Worm (Caenorhabditis elegans) whole organism, L1 larva: ENCODE results near the gene lge-1.
A peak's percentile ranks its signal among the peaks of the same experiment; 100 is the strongest.

Source experiments
- C34B4.2 ChIP-seq: sonication (generic microtip); optimal IDR thresholded peaks from 2 replicates; lab custom pipeline; 2017; ENCODE audit warnings: mild to moderate bottlenecking, missing genetic modification characterization, missing compliant biosample characterization
- F16B12.6 ChIP-seq: fragments of 150-350 bp; optimal IDR thresholded peaks from 2 replicates; lab custom pipeline; 2014; ENCODE audit warnings: missing biosample characterization, missing genetic modification characterization
- Y116A8C.19 ChIP-seq: sonication (generic microtip); optimal IDR thresholded peaks from 2 replicates; lab custom pipeline; 2016; ENCODE audit warnings: missing compliant biosample characterization, missing genetic modification characterization, borderline replicate concordance
- aly-2 ChIP-seq: fragments of 150-350 bp; optimal IDR thresholded peaks from 2 replicates; lab custom pipeline; 2014; ENCODE audit warnings: missing biosample characterization, missing genetic modification characterization
- ceh-63 ChIP-seq: fragments of 200-800 bp; sonication (Bioruptor generic); optimal IDR thresholded peaks from 2 replicates; lab custom pipeline; 2018; ENCODE audit warnings: mild to moderate bottlenecking, missing genetic modification characterization, missing compliant biosample characterization
- ceh-8 ChIP-seq: fragments of 200-800 bp; sonication (Bioruptor generic); optimal IDR thresholded peaks from 2 replicates; lab custom pipeline; 2018; ENCODE audit warnings: mild to moderate bottlenecking, missing genetic modification characterization, moderate library complexity, missing compliant biosample characterization
- ceh-82 ChIP-seq, 3 experiments: fragments of 150-350 bp in 1 of 3; sonication (generic microtip) in 2 of 3; optimal IDR thresholded peaks; 2 replicates each; lab custom pipeline; 2014 to 2017; ENCODE audit warnings: missing biosample characterization in 3 of 3, missing genetic modification characterization in 3 of 3
- ces-1 ChIP-seq: fragments of 150-350 bp; optimal IDR thresholded peaks from 2 replicates; lab custom pipeline; 2014; ENCODE audit warnings: missing biosample characterization, missing genetic modification reagents, missing genetic modification characterization
- efl-1 ChIP-seq, 4 experiments: fragments of 150-350 bp; optimal IDR thresholded peaks in 3 of 4; peaks in 1 of 4; 1 replicate in 1 of 4; 2 replicates in 3 of 4; lab custom pipeline; 2014; ENCODE audit warnings: missing biosample characterization in 2 of 4, missing genetic modification characterization in 2 of 4, missing genetic modification reagents in 2 of 4
- egl-13 ChIP-seq: sonication (generic microtip); optimal IDR thresholded peaks from 2 replicates; lab custom pipeline; 2016; ENCODE audit warnings: missing genotype, missing genetic modification reagents, missing genetic modification characterization, missing compliant biosample characterization
- elt-2 ChIP-seq: sonication (generic microtip); optimal IDR thresholded peaks from 2 replicates; lab custom pipeline; 2016; ENCODE audit warnings: missing genetic modification characterization, mild to moderate bottlenecking, inconsistent platforms, missing compliant biosample characterization, missing genetic modification reagents
- fkh-10 ChIP-seq: sonication (generic microtip); optimal IDR thresholded peaks from 2 replicates; lab custom pipeline; 2017; ENCODE audit warnings: missing biosample characterization, missing genetic modification reagents, missing genetic modification characterization
- hpl-2 ChIP-seq: fragments of 150-350 bp; optimal IDR thresholded peaks from 2 replicates; lab custom pipeline; 2014; ENCODE audit warnings: missing biosample characterization, missing genetic modification reagents, missing genetic modification characterization
- irx-1 ChIP-seq: sonication (generic microtip); optimal IDR thresholded peaks from 2 replicates; lab custom pipeline; 2016; ENCODE audit warnings: missing genetic modification characterization, missing compliant biosample characterization
- lin-14 ChIP-seq: fragments of 200-800 bp; sonication (Bioruptor generic); optimal IDR thresholded peaks from 2 replicates; lab custom pipeline; 2018; ENCODE audit warnings: mild to moderate bottlenecking, missing genetic modification characterization, moderate library complexity, missing compliant biosample characterization
- lin-15B ChIP-seq: fragments of 150-350 bp; sonication (generic microtip); optimal IDR thresholded peaks from 3 replicates; lab custom pipeline; 2014; ENCODE audit warnings: missing biosample characterization, missing genetic modification characterization
- lir-3 ChIP-seq: sonication (generic microtip); optimal IDR thresholded peaks from 2 replicates; lab custom pipeline; 2016; ENCODE audit warnings: mild to moderate bottlenecking, missing genetic modification characterization, moderate library complexity, missing compliant biosample characterization; ENCODE audit not compliant: poor library complexity
- nhr-11 ChIP-seq: fragments of 150-350 bp; optimal IDR thresholded peaks from 2 replicates; lab custom pipeline; 2014; ENCODE audit warnings: missing biosample characterization, missing genetic modification characterization
- nhr-12 ChIP-seq: sonication (generic microtip); optimal IDR thresholded peaks from 2 replicates; lab custom pipeline; 2017; ENCODE audit warnings: missing biosample characterization, missing genetic modification characterization
- nhr-77 ChIP-seq: fragments of 150-350 bp; optimal IDR thresholded peaks from 2 replicates; lab custom pipeline; 2014; ENCODE audit warnings: missing biosample characterization, missing genetic modification characterization
- nhr-85 ChIP-seq: sonication (generic microtip); peaks from one replicate; lab custom pipeline; 2016; ENCODE audit warnings: missing genetic modification characterization, inconsistent platforms, missing compliant biosample characterization
- nhr-90 ChIP-seq: sonication (generic microtip); optimal IDR thresholded peaks from 2 replicates; lab custom pipeline; 2016; ENCODE audit warnings: mild to moderate bottlenecking, missing genetic modification characterization, missing compliant biosample characterization; ENCODE audit not compliant: poor library complexity
- pag-3 ChIP-seq: sonication (generic microtip); optimal IDR thresholded peaks from 2 replicates; lab custom pipeline; 2017; ENCODE audit warnings: missing genetic modification characterization, mild to moderate bottlenecking, missing compliant biosample characterization, antibody characterized with exemption, borderline replicate concordance; ENCODE audit not compliant: insufficient read depth
- rnt-1 ChIP-seq: sonication (generic microtip); optimal IDR thresholded peaks from 2 replicates; lab custom pipeline; 2016; ENCODE audit warnings: mild to moderate bottlenecking, missing genetic modification characterization, moderate library complexity, missing compliant biosample characterization
- sptf-1 ChIP-seq: fragments of 150-350 bp; optimal IDR thresholded peaks from 2 replicates; lab custom pipeline; 2014; ENCODE audit warnings: missing biosample characterization, missing genetic modification characterization
- sup-37 ChIP-seq: fragments of 200-800 bp; sonication (Bioruptor generic); optimal IDR thresholded peaks from 2 replicates; lab custom pipeline; 2018; ENCODE audit warnings: mild to moderate bottlenecking, missing genetic modification characterization, missing compliant biosample characterization
- swsn-7 ChIP-seq: sonication (generic microtip); optimal IDR thresholded peaks from 2 replicates; lab custom pipeline; 2016; ENCODE audit warnings: missing genetic modification characterization, missing compliant biosample characterization
- tbx-2 ChIP-seq: sonication (generic microtip); optimal IDR thresholded peaks from 2 replicates; lab custom pipeline; 2016; ENCODE audit warnings: missing genetic modification characterization, missing compliant biosample characterization
- tlp-1 ChIP-seq: fragments of 150-350 bp; optimal IDR thresholded peaks from 2 replicates; lab custom pipeline; 2014; ENCODE audit warnings: missing biosample characterization, missing genetic modification characterization
- unc-130 ChIP-seq: fragments of 150-350 bp; optimal IDR thresholded peaks from 2 replicates; lab custom pipeline; 2017; ENCODE audit warnings: missing biosample characterization, missing genetic modification characterization, inconsistent platforms
- unc-30 ChIP-seq: sonication (generic microtip); optimal IDR thresholded peaks from 2 replicates; lab custom pipeline; 2017; ENCODE audit warnings: missing biosample characterization, missing genetic modification characterization
- unc-62 ChIP-seq: fragments of 150-350 bp; optimal IDR thresholded peaks from 2 replicates; lab custom pipeline; 2014; ENCODE audit warnings: missing biosample characterization, missing genetic modification reagents, missing genetic modification characterization
- unc-86 ChIP-seq: sonication (generic microtip); optimal IDR thresholded peaks from 2 replicates; lab custom pipeline; 2016; ENCODE audit warnings: missing genetic modification characterization, missing compliant biosample characterization
- vab-15 ChIP-seq: sonication (generic microtip); optimal IDR thresholded peaks from 2 replicates; lab custom pipeline; 2017; ENCODE audit warnings: missing genotype, mild to moderate bottlenecking, missing genetic modification characterization, missing compliant biosample characterization
- xbp-1 ChIP-seq: sonication (generic microtip); optimal IDR thresholded peaks from 2 replicates; lab custom pipeline; 2016; ENCODE audit warnings: missing genetic modification characterization, missing compliant biosample characterization

Gene lge-1

ce11 chrX:10965508-10965907 is 843 bp upstream of the lge-1 start:
- no peak for TF ChIP-seq irx-1 (tag; lab: Kevin White, UChicago)
- no peak for TF ChIP-seq sptf-1 (tag; lab: Kevin White, UChicago)
- no peak for TF ChIP-seq unc-86
- peak; percentile 47 for TF ChIP-seq lin-14 (GFP tag; lab: Kevin White, UChicago)
- TF ChIP-seq, all 84 proteins: peak for 1

- TF ChIP-seq xbp-1 (tag; lab: Kevin White, UChicago) (no peak), efl-1 (optimal IDR thresholded peaks at IDR 0.05; lab: Kevin White, UChicago) (no peak), efl-1 (GFP tag; optimal IDR thresholded peaks at IDR 0.05 in 1 of 2; lab: Kevin White, UChicago) (peak in 1 of 2 experiments; percentile 1)
Measured at ce11 chrX:10967698-10968097, 1.3 kb downstream of the lge-1 start, which contains the start of gene K09C8.9. Gene K09C8.9 (minus strand): TSS chrX:10967798.

- no peak for TF ChIP-seq sup-37 (GFP tag; lab: Kevin White, UChicago)
- TF ChIP-seq ceh-63 (GFP tag; lab: Kevin White, UChicago) = no peak
- no peak for TF ChIP-seq swsn-7 (tag; lab: Kevin White, UChicago)
Measured at ce11 chrX:10970629-10971028, 4.3 kb downstream of the lge-1 start, which contains the start of gene K09C8.8. Gene K09C8.8 (plus strand): TSS chrX:10970929.

- no peak for TF ChIP-seq nhr-11 (tag; lab: Kevin White, UChicago)
- no peak for TF ChIP-seq rnt-1 (tag; lab: Kevin White, UChicago)
- TF ChIP-seq efl-1 (optimal IDR thresholded peaks at IDR 0.05; lab: Kevin White, UChicago) = no peak
- TF ChIP-seq efl-1 (GFP tag; optimal IDR thresholded peaks at IDR 0.05 in 1 of 2; lab: Kevin White, UChicago) = peak in 1 of 2 experiments; percentile 24
Measured at ce11 chrX:10971118-10971517, 4.8 kb downstream of the lge-1 start.

- TF ChIP-seq hpl-2 (GFP tag; lab: Kevin White, UChicago) (no peak), efl-1 (optimal IDR thresholded peaks at IDR 0.05; lab: Kevin White, UChicago) (no peak), efl-1 (GFP tag; optimal IDR thresholded peaks at IDR 0.05 in 1 of 2; lab: Kevin White, UChicago) (peak in 1 of 2 experiments; percentile 91)
Measured at ce11 chrX:10976447-10977196, 10.3 kb downstream of the lge-1 start.

- TF ChIP-seq nhr-12 (tag; lab: Kevin White, UChicago) (no peak), lir-3 (tag; lab: Kevin White, UChicago) (no peak), tlp-1 (tag; lab: Kevin White, UChicago) (no peak), nhr-85 (tag; lab: Kevin White, UChicago) (no peak), xbp-1 (tag; lab: Kevin White, UChicago) (no peak), vab-15 (tag; lab: Kevin White, UChicago) (no peak), F16B12.6 (tag; lab: Kevin White, UChicago) (no peak), elt-2 (tag; lab: Kevin White, UChicago) (no peak), nhr-77 (tag; lab: Kevin White, UChicago) (no peak), tbx-2 (tag; lab: Kevin White, UChicago) (no peak), egl-13 (no peak), ces-1 (GFP tag; lab: Kevin White, UChicago) (no peak), nhr-90 (no peak), fkh-10 (GFP tag; lab: Kevin White, UChicago) (no peak), unc-86 (no peak), pag-3 (tag; lab: Kevin White, UChicago) (no peak), irx-1 (tag; lab: Kevin White, UChicago) (no peak)
Measured at ce11 chrX:10979186-10979585, 12.8 kb downstream of the lge-1 start, which contains the start of gene pxn-2. Gene pxn-2 (minus strand): TSS chrX:10979286.

- TF ChIP-seq Y116A8C.19 (tag; lab: Kevin White, UChicago) (no peak), ceh-82 (tag; optimal IDR thresholded peaks at IDR 0.05; lab: Kevin White, UChicago) (no peak), aly-2 (tag; lab: Kevin White, UChicago) (no peak), unc-130 (tag; lab: Kevin White, UChicago) (no peak), ceh-8 (GFP tag; lab: Kevin White, UChicago) (no peak), lin-15B (tag; lab: Kevin White, UChicago) (no peak), nhr-12 (tag; lab: Kevin White, UChicago) (no peak), C34B4.2 (no peak), unc-30 (tag; lab: Kevin White, UChicago) (no peak), unc-62 (GFP tag; lab: Kevin White, UChicago) (no peak)
Measured at ce11 chrX:10981374-10981773, 15.0 kb downstream of the lge-1 start.
